Worm (Caenorhabditis elegans) whole organism, midembryonic: ENCODE data around the gene F58G1.8.

Source experiments
- flt-1 ChIP-seq: fragments of 200-800 bp; sonication (Bioruptor generic); IDR thresholded peaks from 2 replicates; pipeline ENCODE4 v1.3.6; 2022; ENCODE audit warnings: missing genetic modification characterization, missing compliant biosample characterization
- med-1 ChIP-seq: sonication (generic microtip); optimal IDR thresholded peaks from 2 replicates; lab custom pipeline; 2017; ENCODE audit warnings: missing genetic modification characterization, mild to moderate bottlenecking, missing compliant biosample characterization, antibody characterized with exemption, missing genetic modification reagents; ENCODE audit not compliant: insufficient read depth
- ref-1 ChIP-seq: fragments of 200-800 bp; sonication (Bioruptor generic); conservative IDR thresholded peaks from 2 replicates; pipeline ENCODE4 v1.3.6; 2022; ENCODE audit warnings: missing genetic modification reagents, missing genetic modification characterization, missing compliant biosample characterization
- ztf-29 ChIP-seq: fragments of 200-800 bp; sonication (Bioruptor generic); IDR thresholded peaks from 2 replicates; pipeline ENCODE4 v1.3.6; 2022; ENCODE audit warnings: missing genetic modification reagents, missing genetic modification characterization, missing compliant biosample characterization

DNA sequence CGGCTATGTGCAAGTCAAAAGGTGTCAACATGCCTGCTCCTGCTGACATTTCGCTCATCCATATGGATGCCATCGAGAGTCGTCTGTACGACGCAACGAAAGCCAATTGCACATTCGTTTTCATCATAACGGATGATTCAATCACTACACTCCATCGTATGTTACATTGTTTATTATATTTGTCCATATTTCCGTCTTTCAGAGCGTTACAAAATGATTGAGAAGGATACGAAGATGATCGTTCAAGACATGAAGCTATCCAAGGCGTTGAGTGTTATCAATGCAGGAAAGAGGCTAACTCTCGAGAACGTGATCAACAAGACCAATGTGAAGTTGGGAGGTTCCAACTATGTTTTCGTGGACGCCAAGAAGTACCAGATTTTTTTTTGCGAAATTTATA, 4.0 kb downstream of the F58G1.8 start:
- TF ChIP-seq flt-1 (GFP tag; lab: Robert Waterston, UW) (no peak), ref-1 (GFP tag; lab: Robert Waterston, UW) (no peak), ztf-29 (GFP tag; lab: Robert Waterston, UW) (no peak), med-1 (no peak)
